Worm (Caenorhabditis elegans) whole organism, mixed stage, embryonic: ENCODE measurements around the gene gex-3.

ENCODE experiments used
- M03D4.4 ChIP-seq: sonication (generic microtip); optimal IDR thresholded peaks from 2 replicates; lab custom pipeline; 2017; ENCODE audit warnings: mild to moderate bottlenecking, missing genetic modification characterization, missing compliant biosample characterization
- bed-3 ChIP-seq: fragments of 200-800 bp; sonication (Bioruptor generic); optimal IDR thresholded peaks from 3 replicates; lab custom pipeline; 2018; ENCODE audit warnings: mild to moderate bottlenecking, missing genetic modification characterization, moderate library complexity, missing compliant biosample characterization
- blmp-1 ChIP-seq: fragments of 150-350 bp; optimal IDR thresholded peaks from 2 replicates; lab custom pipeline; 2014; ENCODE audit warnings: missing biosample characterization, missing genetic modification characterization
- ceh-39 ChIP-seq: fragments of 150-350 bp; optimal IDR thresholded peaks from 2 replicates; lab custom pipeline; 2014; ENCODE audit warnings: missing biosample characterization, missing genetic modification characterization
- ceh-43 ChIP-seq: fragments of 200-800 bp; sonication (Bioruptor generic); optimal IDR thresholded peaks from 2 replicates; lab custom pipeline; 2018; ENCODE audit warnings: mild to moderate bottlenecking, missing genetic modification characterization, moderate library complexity, missing compliant biosample characterization
- ceh-83 ChIP-seq: fragments of 200-800 bp; sonication (Bioruptor generic); optimal IDR thresholded peaks from 2 replicates; lab custom pipeline; 2018; ENCODE audit warnings: mild to moderate bottlenecking, missing genetic modification characterization, missing compliant biosample characterization
- ces-1 ChIP-seq: fragments of 150-350 bp; optimal IDR thresholded peaks from 2 replicates; lab custom pipeline; 2014; ENCODE audit warnings: missing biosample characterization, missing genetic modification reagents, missing genetic modification characterization
- cnd-1 ChIP-seq: fragments of 200-800 bp; sonication (Bioruptor generic); optimal IDR thresholded peaks from 2 replicates; lab custom pipeline; 2018; ENCODE audit warnings: mild to moderate bottlenecking, missing genetic modification characterization, missing compliant biosample characterization
- drap-1 ChIP-seq: fragments of 200-800 bp; sonication (Bioruptor generic); optimal IDR thresholded peaks from 3 replicates; lab custom pipeline; 2018; ENCODE audit warnings: mild to moderate bottlenecking, missing genetic modification characterization, missing compliant biosample characterization
- elt-1 ChIP-seq: sonication (generic microtip); optimal IDR thresholded peaks from 2 replicates; lab custom pipeline; 2017; ENCODE audit warnings: missing genetic modification characterization, mild to moderate bottlenecking, missing compliant biosample characterization, antibody characterized with exemption, moderate library complexity, borderline replicate concordance; ENCODE audit not compliant: insufficient read depth
- elt-3 ChIP-seq: fragments of 150-350 bp; optimal IDR thresholded peaks from 2 replicates; lab custom pipeline; 2014; ENCODE audit warnings: missing biosample characterization, missing genetic modification characterization
- flh-1 ChIP-seq: fragments of 200-800 bp; sonication (Bioruptor generic); optimal IDR thresholded peaks from 2 replicates; lab custom pipeline; 2018; ENCODE audit warnings: mild to moderate bottlenecking, missing genetic modification characterization, moderate library complexity, missing compliant biosample characterization
- ham-2 ChIP-seq: fragments of 200-800 bp; sonication (Bioruptor generic); optimal IDR thresholded peaks from 2 replicates; lab custom pipeline; 2018; ENCODE audit warnings: mild to moderate bottlenecking, missing genetic modification characterization, missing compliant biosample characterization
- hlh-1 ChIP-seq: fragments of 150-350 bp; optimal IDR thresholded peaks from 2 replicates; lab custom pipeline; 2014; ENCODE audit warnings: missing biosample characterization, missing genetic modification reagents, missing genetic modification characterization
- lin-13 ChIP-seq: fragments of 150-350 bp; optimal IDR thresholded peaks from 2 replicates; lab custom pipeline; 2014; ENCODE audit warnings: missing biosample characterization, missing genetic modification characterization
- lin-32 ChIP-seq: fragments of 200-800 bp; sonication (Bioruptor generic); optimal IDR thresholded peaks from 2 replicates; lab custom pipeline; 2018; ENCODE audit warnings: mild to moderate bottlenecking, missing genetic modification characterization, missing compliant biosample characterization
- lsy-2 ChIP-seq: fragments of 150-350 bp; optimal IDR thresholded peaks from 2 replicates; lab custom pipeline; 2014; ENCODE audit warnings: missing biosample characterization, missing genetic modification characterization
- mab-5 ChIP-seq: fragments of 150-350 bp; optimal IDR thresholded peaks from 2 replicates; lab custom pipeline; 2014; ENCODE audit warnings: missing biosample characterization, missing genetic modification characterization
- mep-1 ChIP-seq: fragments of 150-350 bp; optimal IDR thresholded peaks from 2 replicates; lab custom pipeline; 2017; ENCODE audit warnings: missing biosample characterization, missing genetic modification reagents, missing genetic modification characterization, inconsistent platforms
- mls-2 ChIP-seq: sonication (generic microtip); optimal IDR thresholded peaks from 2 replicates; lab custom pipeline; 2016; ENCODE audit warnings: mild to moderate bottlenecking, missing genetic modification characterization, moderate library complexity, missing compliant biosample characterization
- nhr-12 ChIP-seq: fragments of 150-350 bp; optimal IDR thresholded peaks from 2 replicates; lab custom pipeline; 2014; ENCODE audit warnings: missing biosample characterization, missing genetic modification characterization
- nhr-2 ChIP-seq: fragments of 150-350 bp; optimal IDR thresholded peaks from 2 replicates; lab custom pipeline; 2014; ENCODE audit warnings: missing biosample characterization, missing genetic modification characterization
- nhr-237 ChIP-seq: fragments of 150-350 bp; optimal IDR thresholded peaks from 2 replicates; lab custom pipeline; 2014; ENCODE audit warnings: missing biosample characterization, missing genetic modification characterization
- nhr-28 ChIP-seq: fragments of 150-350 bp; optimal IDR thresholded peaks from 2 replicates; lab custom pipeline; 2014; ENCODE audit warnings: missing biosample characterization, missing genetic modification characterization
- nhr-76 ChIP-seq: sonication (generic microtip); optimal IDR thresholded peaks from 2 replicates; lab custom pipeline; 2017; ENCODE audit warnings: missing biosample characterization, missing genetic modification characterization
- pha-4 ChIP-seq: fragments of 150-350 bp; optimal IDR thresholded peaks from 2 replicates; lab custom pipeline; 2018; ENCODE audit warnings: missing biosample characterization, missing genetic modification reagents, missing genetic modification characterization
- sem-2 ChIP-seq: fragments of 200-800 bp; sonication (Bioruptor generic); optimal IDR thresholded peaks from 2 replicates; lab custom pipeline; 2018; ENCODE audit warnings: mild to moderate bottlenecking, missing genetic modification characterization, missing compliant biosample characterization
- snpc-4 ChIP-seq: fragments of 150-350 bp; optimal IDR thresholded peaks from 2 replicates; lab custom pipeline; 2014; ENCODE audit warnings: missing biosample characterization, missing genetic modification characterization
- sptf-1 ChIP-seq: sonication (generic microtip); optimal IDR thresholded peaks from 2 replicates; lab custom pipeline; 2017; ENCODE audit warnings: mild to moderate bottlenecking, missing genetic modification characterization, moderate library complexity, missing compliant biosample characterization
- tbx-8 ChIP-seq: fragments of 200-800 bp; sonication (Bioruptor generic); optimal IDR thresholded peaks from 2 replicates; lab custom pipeline; 2018; ENCODE audit warnings: mild to moderate bottlenecking, missing genetic modification characterization, moderate library complexity, missing compliant biosample characterization
- unc-120 ChIP-seq: sonication (generic microtip); optimal IDR thresholded peaks from 2 replicates; lab custom pipeline; 2017; ENCODE audit warnings: missing genetic modification characterization, missing compliant biosample characterization; ENCODE audit not compliant: poor library complexity, severe bottlenecking
- unc-39 ChIP-seq: fragments of 150-350 bp; optimal IDR thresholded peaks from 2 replicates; lab custom pipeline; 2014; ENCODE audit warnings: missing biosample characterization, missing genetic modification characterization
- unc-62 ChIP-seq: fragments of 150-350 bp; optimal IDR thresholded peaks from 2 replicates; lab custom pipeline; 2014; ENCODE audit warnings: missing biosample characterization, missing genetic modification reagents, missing genetic modification characterization
- zip-8 ChIP-seq: fragments of 150-350 bp; optimal IDR thresholded peaks from 2 replicates; lab custom pipeline; 2014; ENCODE audit warnings: missing biosample characterization, missing genetic modification characterization
- ztf-11 ChIP-seq: fragments of 150-350 bp; optimal IDR thresholded peaks from 2 replicates; lab custom pipeline; 2014; ENCODE audit warnings: missing biosample characterization, missing genetic modification characterization

The gex-3 gene

DNA sequence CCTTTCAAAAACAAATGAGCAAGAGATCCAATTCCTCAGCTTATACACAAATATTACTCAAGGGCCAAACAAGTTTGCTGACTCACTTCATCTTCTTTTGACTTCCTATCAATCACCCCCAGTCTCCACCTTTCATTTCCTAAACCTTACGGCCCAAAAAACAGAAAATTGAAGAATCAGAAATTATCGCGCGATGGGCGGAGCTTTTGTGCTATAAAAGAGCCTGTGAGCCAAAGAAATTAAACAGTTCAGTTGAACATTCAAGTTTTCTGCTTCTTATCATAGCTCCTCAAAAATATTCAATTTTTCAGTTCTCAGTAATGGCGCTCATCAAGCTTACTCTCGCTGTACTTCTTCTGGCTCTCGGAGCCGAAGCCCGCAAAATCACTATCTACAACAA is 24.4 kb upstream of the gex-3 start, which contains the start of gene thn-1:
TSS of gene thn-1 (plus strand) at position 301 of the 400 bp plus-strand sequence.
- TF ChIP-seq ceh-39 (tag; lab: Kevin White, UChicago) (no peak), ces-1 (GFP tag; lab: Kevin White, UChicago) (no peak), flh-1 (GFP tag; lab: Kevin White, UChicago) (no peak), ztf-11 (tag; lab: Kevin White, UChicago) (no peak), hlh-1 (tag; lab: Kevin White, UChicago) (no peak), lin-13 (tag; lab: Kevin White, UChicago) (no peak), pha-4 (no peak), M03D4.4 (tag; lab: Kevin White, UChicago) (no peak), lsy-2 (tag; lab: Kevin White, UChicago) (no peak), snpc-4 (tag; lab: Kevin White, UChicago) (no peak), sptf-1 (no peak), nhr-76 (tag; lab: Kevin White, UChicago) (no peak), unc-39 (tag; lab: Kevin White, UChicago) (no peak), bed-3 (GFP tag; lab: Kevin White, UChicago) (no peak)

DNA sequence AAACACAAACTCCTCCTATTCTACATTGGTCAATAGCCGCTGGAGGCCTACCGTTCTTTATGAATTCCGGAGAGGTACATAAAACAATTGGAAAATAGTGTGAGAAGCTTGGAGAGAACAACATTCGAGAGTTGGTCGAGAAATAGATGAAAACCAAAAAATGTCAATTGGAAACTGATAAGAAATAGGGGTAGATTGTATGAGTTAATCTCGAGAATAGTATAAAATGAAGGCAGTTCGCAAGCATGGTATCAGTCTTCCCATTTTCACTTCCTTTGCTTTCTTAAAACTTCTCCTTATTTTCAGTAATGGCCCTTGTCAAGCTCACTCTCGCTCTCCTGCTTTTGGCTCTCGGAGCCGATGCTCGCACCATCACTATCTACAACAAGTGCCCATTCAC is 21.4 kb upstream of the gex-3 start, which contains the start of gene thn-2:
TSS of gene thn-2 (plus strand) at position 307 of the 400 bp plus-strand sequence.
- TF ChIP-seq ceh-39 (tag; lab: Kevin White, UChicago) (no peak), ceh-83 (GFP tag; lab: Kevin White, UChicago) (no peak), mls-2 (tag; lab: Kevin White, UChicago) (no peak), blmp-1 (tag; lab: Kevin White, UChicago) (no peak), nhr-2 (no peak), cnd-1 (no peak), mab-5 (no peak), elt-3 (tag; lab: Kevin White, UChicago) (no peak), unc-120 (tag; lab: Kevin White, UChicago) (no peak), tbx-8 (GFP tag; lab: Kevin White, UChicago) (no peak), pha-4 (no peak), lsy-2 (tag; lab: Kevin White, UChicago) (no peak)

DNA sequence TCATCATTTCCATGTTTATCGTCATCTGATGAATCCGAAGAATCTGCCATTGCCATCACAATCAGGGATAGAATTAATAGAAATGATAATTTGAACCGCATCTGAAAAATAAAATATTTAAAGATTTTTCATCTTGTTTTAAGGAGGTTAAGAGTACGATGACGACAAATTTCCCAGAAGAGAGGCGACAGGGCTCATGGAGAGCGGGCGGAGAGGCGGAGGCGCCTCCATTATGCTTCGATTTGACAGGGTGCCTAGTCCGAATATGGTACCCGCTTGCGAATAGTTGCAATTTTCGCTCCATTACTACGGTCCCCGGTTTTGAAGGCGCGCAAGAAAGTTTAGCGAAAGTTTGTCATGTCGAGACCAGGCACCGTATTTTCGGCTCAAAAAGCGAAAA is 19.2 kb upstream of the gex-3 start, which contains the start of gene F28D1.6:
TSS of gene F28D1.6 (minus strand) at position 101 of the 400 bp plus-strand sequence.
- TF ChIP-seq M03D4.4 (tag; lab: Kevin White, UChicago) (no peak), mep-1 (no peak), zip-8 (tag; lab: Kevin White, UChicago) (no peak), nhr-12 (tag; lab: Kevin White, UChicago) (no peak)

- TF ChIP-seq elt-3 (tag; lab: Kevin White, UChicago) (no peak), bed-3 (GFP tag; lab: Kevin White, UChicago) (no peak), blmp-1 (tag; lab: Kevin White, UChicago) (no peak), ceh-83 (GFP tag; lab: Kevin White, UChicago) (no peak), zip-8 (tag; lab: Kevin White, UChicago) (no peak), nhr-76 (tag; lab: Kevin White, UChicago) (no peak), hlh-1 (tag; lab: Kevin White, UChicago) (no peak)
These were observed 14.3 kb upstream of the gex-3 start, which contains the start of gene spe-45 for ce11 chrIV:12389951-12390350. spe-45 (minus strand) TSS chrIV:12390095.

DNA sequence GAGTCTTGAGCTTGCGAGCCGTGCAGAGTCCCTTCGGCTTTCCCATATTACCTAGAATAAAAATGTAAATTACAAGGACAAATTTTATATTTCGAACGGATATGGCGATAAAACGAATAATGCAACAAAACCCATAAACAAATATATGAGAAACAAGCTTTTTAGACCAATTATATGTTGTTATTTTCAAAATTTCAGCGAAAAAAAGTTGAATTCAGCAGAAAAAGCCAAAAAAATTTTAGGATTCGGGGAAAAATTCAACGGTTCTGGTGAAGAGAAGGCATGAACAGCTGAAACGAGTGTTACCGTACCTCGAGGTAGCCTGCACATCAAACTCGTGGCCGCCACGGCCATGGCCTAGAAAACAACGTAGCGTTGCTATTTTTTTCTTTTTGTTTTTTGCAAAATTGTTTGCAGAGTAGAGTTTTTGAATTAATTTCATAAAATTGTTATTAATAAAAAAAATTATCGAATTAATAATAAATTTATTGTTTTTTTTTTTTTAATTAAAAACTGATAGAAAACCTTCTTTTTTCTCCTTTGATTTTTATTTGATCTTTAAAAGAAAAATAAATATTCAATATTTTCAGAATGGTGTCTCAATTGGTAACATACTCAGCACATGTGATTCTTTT is 13.1 kb upstream of the gex-3 start, which contains the start of the genes rps-23 and dpm-3:
TSS of gene rps-23 (minus strand) at position 51 of the 635 bp plus-strand sequence.
TSS of gene dpm-3 (plus strand) at position 585 of the 635 bp plus-strand sequence.
- TF ChIP-seq elt-3 (tag; lab: Kevin White, UChicago) = no peak
- TF ChIP-seq bed-3 (GFP tag; lab: Kevin White, UChicago) = no peak
- no peak for TF ChIP-seq nhr-28
- peak; percentile 83 for TF ChIP-seq lin-13 (tag; lab: Kevin White, UChicago)
- peak; percentile 88 for TF ChIP-seq ceh-39 (tag; lab: Kevin White, UChicago)
- peak; percentile 49 for TF ChIP-seq unc-62 (GFP tag; lab: Kevin White, UChicago)
- no peak for TF ChIP-seq ztf-11 (tag; lab: Kevin White, UChicago)
- TF ChIP-seq zip-8 (tag; lab: Kevin White, UChicago) = no peak
- TF ChIP-seq tbx-8 (GFP tag; lab: Kevin White, UChicago) = no peak
- no peak for TF ChIP-seq snpc-4 (tag; lab: Kevin White, UChicago)
- peak; percentile 64 for TF ChIP-seq nhr-2
- TF ChIP-seq flh-1 (GFP tag; lab: Kevin White, UChicago) = no peak
- peak; percentile 37 for TF ChIP-seq ham-2 (GFP tag; lab: Kevin White, UChicago)
- TF ChIP-seq ces-1 (GFP tag; lab: Kevin White, UChicago) = no peak
- no peak for TF ChIP-seq lin-32
- TF ChIP-seq blmp-1 (tag; lab: Kevin White, UChicago) = no peak
- peak; percentile 45 for TF ChIP-seq M03D4.4 (tag; lab: Kevin White, UChicago)
- no peak for TF ChIP-seq sem-2
- TF ChIP-seq unc-39 (tag; lab: Kevin White, UChicago) = no peak
- TF ChIP-seq ceh-83 (GFP tag; lab: Kevin White, UChicago) = no peak
- peak; percentile 83 for TF ChIP-seq nhr-237 (tag; lab: Kevin White, UChicago)
- no peak for TF ChIP-seq elt-1 (tag; lab: Kevin White, UChicago)
- TF ChIP-seq sptf-1 = peak; percentile 78
- TF ChIP-seq unc-120 (tag; lab: Kevin White, UChicago) = peak; percentile 43
- TF ChIP-seq mls-2 (tag; lab: Kevin White, UChicago) = peak; percentile 22
- TF ChIP-seq nhr-76 (tag; lab: Kevin White, UChicago) = no peak
- TF ChIP-seq drap-1 (GFP tag; lab: Kevin White, UChicago) = peak; percentile 50
- peak; percentile 45 for TF ChIP-seq mab-5
- TF ChIP-seq ceh-43 = peak; percentile 45
- peak; percentile 99 for TF ChIP-seq lsy-2 (tag; lab: Kevin White, UChicago)
- peak; percentile 80 for TF ChIP-seq mep-1
- no peak for TF ChIP-seq nhr-12 (tag; lab: Kevin White, UChicago)
- TF ChIP-seq hlh-1 (tag; lab: Kevin White, UChicago) = peak; percentile 85
- peak; percentile 49 for TF ChIP-seq cnd-1
- peak; percentile 67 for TF ChIP-seq pha-4
- TF ChIP-seq, all 35 proteins: peak for 18
